Worm (Caenorhabditis elegans) whole organism, young adult: ENCODE results near the gene dmsr-10.

Source experiments
- ZK185.1 ChIP-seq: sonication (generic microtip); optimal IDR thresholded peaks from 2 replicates; lab custom pipeline; 2016; ENCODE audit warnings: mild to moderate bottlenecking, missing genetic modification characterization, missing compliant biosample characterization; ENCODE audit not compliant: poor library complexity, severe bottlenecking
- ceh-27 ChIP-seq: fragments of 200-800 bp; sonication (Bioruptor generic); optimal IDR thresholded peaks from 2 replicates; lab custom pipeline; 2018; ENCODE audit warnings: mild to moderate bottlenecking, missing genetic modification characterization, moderate library complexity, missing compliant biosample characterization
- die-1 ChIP-seq: sonication (generic microtip); optimal IDR thresholded peaks from 2 replicates; lab custom pipeline; 2016; ENCODE audit warnings: missing genotype, mild to moderate bottlenecking, missing genetic modification characterization, missing compliant biosample characterization
- dox-1 ChIP-seq: fragments of 200-800 bp; sonication (Bioruptor generic); IDR thresholded peaks from 2 replicates; pipeline ENCODE4 v1.3.6; 2022; ENCODE audit warnings: missing genetic modification reagents, missing genetic modification characterization, missing compliant biosample characterization
- him-1 ChIP-seq: sonication (generic microtip); optimal IDR thresholded peaks from 2 replicates; lab custom pipeline; 2016; ENCODE audit warnings: missing genotype, missing genetic modification reagents, missing genetic modification characterization, missing compliant biosample characterization
- hrde-1 ChIP-seq: sonication (generic microtip); optimal IDR thresholded peaks from 2 replicates; lab custom pipeline; 2016; ENCODE audit warnings: missing genetic modification characterization, mild to moderate bottlenecking, missing compliant biosample characterization, moderate library complexity, missing genotype, missing genetic modification reagents, borderline replicate concordance
- lin-35 ChIP-seq, 3 experiments: fragments of 150-350 bp in 2 of 3; sonication (generic microtip) in 1 of 3; optimal IDR thresholded peaks; 2 replicates each; lab custom pipeline; 2014 to 2018; ENCODE audit warnings: missing biosample characterization in 3 of 3, missing genetic modification characterization in 3 of 3, missing genetic modification reagents in 3 of 3
- lsy-27 ChIP-seq: sonication (generic microtip); optimal IDR thresholded peaks from 2 replicates; lab custom pipeline; 2017; ENCODE audit warnings: missing genetic modification characterization, mild to moderate bottlenecking, missing compliant biosample characterization, antibody characterized with exemption, missing genotype, borderline replicate concordance; ENCODE audit not compliant: insufficient read depth
- nfya-2 ChIP-seq: fragments of 200-800 bp; sonication (Bioruptor generic); IDR thresholded peaks from 2 replicates; pipeline ENCODE4 v1.3.6; 2022; ENCODE audit warnings: missing genetic modification reagents, missing genetic modification characterization, missing compliant biosample characterization
- pha-4 ChIP-seq: fragments of 150-350 bp; sonication (generic microtip); optimal IDR thresholded peaks from 2 replicates; lab custom pipeline; 2014; ENCODE audit warnings: missing biosample characterization, missing genetic modification reagents, missing genetic modification characterization
- unc-62 ChIP-seq: fragments of 150-350 bp; optimal IDR thresholded peaks from 2 replicates; lab custom pipeline; 2014; ENCODE audit warnings: missing biosample characterization, missing genetic modification reagents, missing genetic modification characterization
- zim-3 ChIP-seq: sonication (generic microtip); optimal IDR thresholded peaks from 2 replicates; lab custom pipeline; 2017; ENCODE audit warnings: mild to moderate bottlenecking, missing genetic modification characterization, moderate library complexity, missing compliant biosample characterization

- no peak for TF ChIP-seq ceh-27 (GFP tag; lab: Kevin White, UChicago)
- TF ChIP-seq him-1 (tag; lab: Kevin White, UChicago), result no peak
- TF ChIP-seq zim-3 (tag; lab: Kevin White, UChicago), result no peak
- TF ChIP-seq nfya-2, result no peak
- TF ChIP-seq pha-4 (tag; lab: Kevin White, UChicago), result no peak
- no peak for TF ChIP-seq unc-62 (GFP tag; lab: Kevin White, UChicago)
- TF ChIP-seq die-1, result no peak
- TF ChIP-seq hrde-1 (tag; lab: Kevin White, UChicago), result no peak
- TF ChIP-seq lsy-27 (tag; lab: Kevin White, UChicago), result no peak
- TF ChIP-seq ZK185.1 (tag; lab: Kevin White, UChicago), result no peak
- no peak for TF ChIP-seq dox-1
- no peak for TF ChIP-seq lin-35 (GFP tag; optimal IDR thresholded peaks at IDR 0.05; lab: Kevin White, UChicago)
Measured at ce11 chrV:6839008-6839407, 37.3 kb upstream of the dmsr-10 start, which contains the start of gene hpo-8.
